Worm (Caenorhabditis elegans): ENCODE results near the gene nprl-3.
A peak's percentile ranks its signal among the peaks of the same experiment; 100 is the strongest.

DNA sequence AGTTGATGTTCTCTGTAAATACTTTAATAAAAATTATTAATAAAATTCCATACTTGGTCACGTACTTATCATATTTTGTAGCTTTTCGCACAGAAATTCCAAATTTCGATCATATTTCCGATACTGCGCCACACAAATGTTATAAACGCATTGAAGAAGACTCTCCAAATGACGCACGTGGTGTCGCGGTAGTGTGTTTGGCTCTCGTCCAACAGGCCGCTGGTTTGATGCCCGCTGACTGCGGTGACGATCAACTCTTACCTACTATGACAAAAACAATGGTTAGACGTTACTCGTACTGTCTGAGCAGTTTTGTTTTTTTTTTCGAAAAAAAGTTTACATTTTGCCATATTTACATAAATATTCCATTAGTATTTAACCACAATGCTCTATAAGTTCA, 44.4 kb upstream of the nprl-3 start:
- TF ChIP-seq flt-1 (GFP tag; IDR thresholded peaks at IDR 0.05) = peak; percentile 98
- peak; percentile 96 for TF ChIP-seq ref-1 (GFP tag; conservative IDR thresholded peaks at IDR 0.05)
